Worm (Caenorhabditis elegans) whole organism, L4 larva: ENCODE data around the gene faxc-1.

Source experiments
- F37D6.2 ChIP-seq: sonication (generic microtip); optimal IDR thresholded peaks from 2 replicates; lab custom pipeline; 2016; ENCODE audit warnings: mild to moderate bottlenecking, missing genetic modification characterization, missing compliant biosample characterization
- R02D3.7 ChIP-seq: fragments of 150-350 bp; sonication (generic microtip); optimal IDR thresholded peaks from 3 replicates; lab custom pipeline; 2014; ENCODE audit warnings: missing biosample characterization, missing genetic modification characterization
- T26A8.4 ChIP-seq: fragments of 200-800 bp; sonication (Bioruptor generic); IDR thresholded peaks from 2 replicates; pipeline ENCODE4 v1.3.6; 2022; ENCODE audit warnings: missing genetic modification characterization, missing compliant biosample characterization
- Y5F2A.4 ChIP-seq: fragments of 200-800 bp; sonication (Bioruptor generic); optimal IDR thresholded peaks from 2 replicates; lab custom pipeline; 2018; ENCODE audit warnings: mild to moderate bottlenecking, missing genetic modification characterization, missing compliant biosample characterization
- ZK337.2 ChIP-seq: fragments of 200-800 bp; sonication (Bioruptor generic); IDR thresholded peaks from 2 replicates; pipeline ENCODE4 v1.3.6; 2022; ENCODE audit warnings: missing genetic modification reagents, missing genetic modification characterization, missing compliant biosample characterization
- aha-1 ChIP-seq: fragments of 150-350 bp; peaks from one replicate; lab custom pipeline; 2014; ENCODE audit warnings: missing biosample characterization, missing genetic modification characterization
- ama-1 ChIP-seq: fragments of 150-350 bp; optimal IDR thresholded peaks from 2 replicates; lab custom pipeline; 2014; ENCODE audit warnings: inconsistent platforms, mixed read lengths
- arid-1 ChIP-seq: fragments of 200-800 bp; sonication (Bioruptor generic); conservative IDR thresholded peaks from 2 replicates; pipeline ENCODE4 v1.3.6; 2022; ENCODE audit warnings: missing genetic modification reagents, missing genetic modification characterization, missing compliant biosample characterization
- ceh-20 ChIP-seq: fragments of 200-800 bp; sonication (Bioruptor generic); IDR thresholded peaks from 2 replicates; pipeline ENCODE4 v1.3.6; 2022; ENCODE audit warnings: missing genetic modification reagents, missing genetic modification characterization, missing compliant biosample characterization
- ceh-28 ChIP-seq: fragments of 150-350 bp; optimal IDR thresholded peaks from 2 replicates; lab custom pipeline; 2014; ENCODE audit warnings: missing biosample characterization, missing genetic modification reagents, missing genetic modification characterization
- ceh-62 ChIP-seq: sonication (generic microtip); optimal IDR thresholded peaks from 2 replicates; lab custom pipeline; 2017; ENCODE audit warnings: missing biosample characterization, missing genetic modification characterization
- daf-12 ChIP-seq: fragments of 150-350 bp; optimal IDR thresholded peaks from 2 replicates; lab custom pipeline; 2014; ENCODE audit warnings: missing biosample characterization, missing genetic modification reagents, missing genetic modification characterization
- daf-16 ChIP-seq, 3 experiments: sonication (generic microtip); optimal IDR thresholded peaks; 2 replicates each; lab custom pipeline; 2016 to 2017; ENCODE audit warnings: missing genetic modification characterization in 3 of 3, missing genetic modification reagents in 3 of 3, mild to moderate bottlenecking in 2 of 3, missing compliant biosample characterization in 2 of 3, missing biosample characterization in 1 of 3, moderate library complexity in 1 of 3
- dmd-6 ChIP-seq: fragments of 200-800 bp; sonication (Bioruptor generic); IDR thresholded peaks from 2 replicates; pipeline ENCODE4 v1.3.6; 2022; ENCODE audit warnings: missing genetic modification reagents, missing genetic modification characterization, missing compliant biosample characterization
- hlh-11 ChIP-seq: fragments of 200-800 bp; sonication (Bioruptor generic); optimal IDR thresholded peaks from 2 replicates; lab custom pipeline; 2018; ENCODE audit warnings: mild to moderate bottlenecking, missing genetic modification characterization, missing compliant biosample characterization
- hlh-30 ChIP-seq: sonication (generic microtip); optimal IDR thresholded peaks from 2 replicates; lab custom pipeline; 2017; ENCODE audit warnings: antibody characterized with exemption, mild to moderate bottlenecking, missing genetic modification characterization, missing compliant biosample characterization; ENCODE audit not compliant: insufficient read depth
- jun-1 ChIP-seq: fragments of 150-350 bp; optimal IDR thresholded peaks from 2 replicates; lab custom pipeline; 2014; ENCODE audit warnings: missing biosample characterization, missing genetic modification reagents, missing genetic modification characterization
- lim-7 ChIP-seq: fragments of 200-800 bp; sonication (Bioruptor generic); IDR thresholded peaks from 2 replicates; pipeline ENCODE4 v1.3.6; 2022; ENCODE audit warnings: missing genetic modification characterization, missing compliant biosample characterization
- lin-13 ChIP-seq: fragments of 150-350 bp; optimal IDR thresholded peaks from 2 replicates; lab custom pipeline; 2014; ENCODE audit warnings: missing biosample characterization, missing genetic modification reagents, missing genetic modification characterization
- lin-15B ChIP-seq: fragments of 150-350 bp; sonication (generic microtip); optimal IDR thresholded peaks from 3 replicates; lab custom pipeline; 2014; ENCODE audit warnings: missing biosample characterization, missing genetic modification characterization
- lin-39 ChIP-seq: fragments of 150-350 bp; optimal IDR thresholded peaks from 2 replicates; lab custom pipeline; 2014; ENCODE audit warnings: missing biosample characterization, missing genetic modification reagents, missing genetic modification characterization
- lir-3 ChIP-seq: sonication (generic microtip); optimal IDR thresholded peaks from 2 replicates; lab custom pipeline; 2016; ENCODE audit warnings: mild to moderate bottlenecking, missing genetic modification characterization, missing compliant biosample characterization
- madf-5 ChIP-seq, 2 experiments: fragments of 200-800 bp; sonication (Bioruptor generic); IDR thresholded peaks; 2 replicates each; pipeline ENCODE4 v1.3.6; 2022; ENCODE audit warnings: missing compliant biosample characterization in 2 of 2, missing genetic modification characterization in 2 of 2
- madf-9 ChIP-seq: fragments of 200-800 bp; sonication (Bioruptor generic); conservative IDR thresholded peaks from 2 replicates; pipeline ENCODE4 v1.3.6; 2022; ENCODE audit warnings: missing genetic modification reagents, missing genetic modification characterization, missing compliant biosample characterization
- mep-1 ChIP-seq: fragments of 150-350 bp; sonication (generic microtip); optimal IDR thresholded peaks from 3 replicates; lab custom pipeline; 2014; ENCODE audit warnings: missing biosample characterization, missing genetic modification characterization
- mes-2 ChIP-seq: sonication (generic microtip); optimal IDR thresholded peaks from 2 replicates; lab custom pipeline; 2016; ENCODE audit warnings: missing genotype, mild to moderate bottlenecking, missing genetic modification characterization, missing compliant biosample characterization; ENCODE audit not compliant: poor library complexity, severe bottlenecking
- mxl-3 ChIP-seq: fragments of 200-800 bp; sonication (Bioruptor generic); optimal IDR thresholded peaks from 2 replicates; lab custom pipeline; 2018; ENCODE audit warnings: mild to moderate bottlenecking, missing genetic modification characterization, missing compliant biosample characterization
- nhr-11 ChIP-seq: fragments of 150-350 bp; optimal IDR thresholded peaks from 2 replicates; lab custom pipeline; 2014; ENCODE audit warnings: missing biosample characterization, missing genetic modification characterization
- nhr-111 ChIP-seq: fragments of 200-800 bp; sonication (Bioruptor generic); optimal IDR thresholded peaks from 2 replicates; lab custom pipeline; 2018; ENCODE audit warnings: mild to moderate bottlenecking, missing genetic modification characterization, missing compliant biosample characterization
- nhr-237 ChIP-seq: sonication (generic microtip); optimal IDR thresholded peaks from 2 replicates; lab custom pipeline; 2017; ENCODE audit warnings: missing biosample characterization, missing genetic modification characterization
- nhr-28 ChIP-seq: fragments of 150-350 bp; optimal IDR thresholded peaks from 2 replicates; lab custom pipeline; 2014; ENCODE audit warnings: missing biosample characterization, missing genetic modification characterization
- nhr-42 ChIP-seq: fragments of 200-800 bp; sonication (Bioruptor generic); IDR thresholded peaks from 2 replicates; pipeline ENCODE4 v1.3.6; 2022; ENCODE audit warnings: missing genetic modification characterization, missing compliant biosample characterization
- nhr-48 ChIP-seq: sonication (generic microtip); optimal IDR thresholded peaks from 2 replicates; lab custom pipeline; 2016; ENCODE audit warnings: mild to moderate bottlenecking, missing genetic modification characterization, missing compliant biosample characterization
- nhr-6 ChIP-seq: fragments of 150-350 bp; optimal IDR thresholded peaks from 2 replicates; lab custom pipeline; 2014; ENCODE audit warnings: missing biosample characterization, missing genetic modification characterization
- nhr-77 ChIP-seq: fragments of 150-350 bp; optimal IDR thresholded peaks from 2 replicates; lab custom pipeline; 2014; ENCODE audit warnings: missing biosample characterization, missing genetic modification characterization
- pha-4 ChIP-seq, 2 experiments: fragments of 150-350 bp in 1 of 2; fragments of 200-800 bp in 1 of 2; sonication (Bioruptor generic) in 1 of 2; IDR thresholded peaks in 1 of 2; optimal IDR thresholded peaks in 1 of 2; 2 replicates each; pipeline versions ENCODE4 v1.3.6 to Lab custom; 2014 to 2022; ENCODE audit warnings: missing genetic modification characterization in 2 of 2, missing genetic modification reagents in 2 of 2, missing biosample characterization in 1 of 2, missing compliant biosample characterization in 1 of 2
- pqm-1 ChIP-seq: sonication (generic microtip); optimal IDR thresholded peaks from 2 replicates; lab custom pipeline; 2017; ENCODE audit warnings: missing biosample characterization, missing genetic modification characterization
- rbr-2 ChIP-seq: sonication (generic microtip); optimal IDR thresholded peaks from 2 replicates; lab custom pipeline; 2016; ENCODE audit warnings: missing genotype, missing genetic modification characterization, missing compliant biosample characterization
- saeg-2 ChIP-seq: fragments of 200-800 bp; sonication (Bioruptor generic); IDR thresholded peaks from 2 replicates; pipeline ENCODE4 v1.3.6; 2022; ENCODE audit warnings: missing genetic modification reagents, missing genetic modification characterization, missing compliant biosample characterization
- sdz-12 ChIP-seq: fragments of 200-800 bp; sonication (Bioruptor generic); optimal IDR thresholded peaks from 2 replicates; lab custom pipeline; 2018; ENCODE audit warnings: mild to moderate bottlenecking, missing genetic modification characterization, missing compliant biosample characterization
- set-16 ChIP-seq: fragments of 200-800 bp; sonication (Bioruptor generic); IDR thresholded peaks from 2 replicates; pipeline ENCODE4 v1.3.6; 2022; ENCODE audit warnings: missing genetic modification reagents, missing genetic modification characterization, missing compliant biosample characterization
- spr-1 ChIP-seq: sonication (generic microtip); optimal IDR thresholded peaks from 2 replicates; lab custom pipeline; 2016; ENCODE audit warnings: mild to moderate bottlenecking, missing genetic modification characterization, missing compliant biosample characterization
- spr-3 ChIP-seq: fragments of 200-800 bp; sonication (Bioruptor generic); optimal IDR thresholded peaks from 2 replicates; lab custom pipeline; 2018; ENCODE audit warnings: mild to moderate bottlenecking, missing genetic modification characterization, missing compliant biosample characterization
- tag-97 ChIP-seq: fragments of 200-800 bp; sonication (Bioruptor generic); IDR thresholded peaks from 2 replicates; pipeline ENCODE4 v1.3.6; 2022; ENCODE audit warnings: missing genetic modification characterization, missing compliant biosample characterization
- tra-1 ChIP-seq: fragments of 200-800 bp; sonication (Bioruptor generic); IDR thresholded peaks from 2 replicates; pipeline ENCODE4 v1.3.6; 2022; ENCODE audit warnings: missing genetic modification reagents, missing genetic modification characterization, missing compliant biosample characterization
- unc-130 ChIP-seq: sonication (generic microtip); optimal IDR thresholded peaks from 2 replicates; lab custom pipeline; 2016; ENCODE audit warnings: missing genetic modification reagents, missing genetic modification characterization, missing compliant biosample characterization
- unc-39 ChIP-seq: sonication (generic microtip); optimal IDR thresholded peaks from 2 replicates; lab custom pipeline; 2017; ENCODE audit warnings: missing biosample characterization, missing genetic modification characterization
- unc-62 ChIP-seq, 3 experiments: fragments of 150-350 bp in 1 of 3; sonication (generic microtip); optimal IDR thresholded peaks in 2 of 3; peaks in 1 of 3; 1 replicate in 1 of 3; 2 replicates in 2 of 3; lab custom pipeline; 2014 to 2017; ENCODE audit warnings: missing biosample characterization in 3 of 3, missing genetic modification characterization in 3 of 3, missing genetic modification reagents in 3 of 3, missing genotype in 1 of 3
- vab-7 ChIP-seq: fragments of 200-800 bp; sonication (Bioruptor generic); IDR thresholded peaks from 2 replicates; pipeline ENCODE4 v1.3.6; 2022; ENCODE audit warnings: missing genetic modification reagents, missing genetic modification characterization, missing compliant biosample characterization
- zfp-2 ChIP-seq: sonication (generic microtip); optimal IDR thresholded peaks from 2 replicates; lab custom pipeline; 2016; ENCODE audit warnings: mild to moderate bottlenecking, missing genetic modification characterization, missing compliant biosample characterization

faxc-1 gene

ce11 chrII:12222524-12222923, 41.5 kb upstream of the faxc-1 start (continued):
- TF ChIP-seq madf-5 (GFP tag; IDR thresholded peaks at IDR 0.05; lab: Robert Waterston, UW) (no peak), zfp-2 (no peak), nhr-237 (tag; lab: Kevin White, UChicago) (no peak), nhr-77 (tag; lab: Kevin White, UChicago) (peak; percentile 46), jun-1 (tag; lab: Kevin White, UChicago) (peak; percentile 25), mes-2 (tag; lab: Kevin White, UChicago) (peak; percentile 58), Y5F2A.4 (GFP tag; lab: Kevin White, UChicago) (no peak), mxl-3 (GFP tag; lab: Kevin White, UChicago) (peak; percentile 85), ceh-62 (tag; lab: Kevin White, UChicago) (no peak), hlh-11 (tag; lab: Kevin White, UChicago) (peak; percentile 84), nhr-11 (tag; lab: Kevin White, UChicago) (peak; percentile 70), ceh-20 (GFP tag; lab: Robert Waterston, UW) (peak; percentile 58; the same call in 1 of the 2 replicates), lir-3 (no peak), aha-1 (tag; lab: Kevin White, UChicago) (peak; percentile 98), unc-130 (GFP tag; lab: Kevin White, UChicago) (no peak), ceh-28 (tag; lab: Kevin White, UChicago) (peak; percentile 65), nhr-111 (GFP tag; lab: Kevin White, UChicago) (no peak), daf-12 (tag; lab: Kevin White, UChicago) (no peak), spr-1 (tag; lab: Kevin White, UChicago) (peak; percentile 2), mep-1 (peak; percentile 89), ama-1 (no peak), set-16 (peak; percentile 87), daf-16 (GFP tag; optimal IDR thresholded peaks at IDR 0.05; lab: Kevin White, UChicago) (peak in 1 of 2 experiments; percentile 37), daf-16 (tag; optimal IDR thresholded peaks at IDR 0.05; lab: Kevin White, UChicago) (peak; percentile 2), lin-13 (peak; percentile 54), hlh-30 (tag; lab: Kevin White, UChicago) (peak; percentile 89), pqm-1 (tag; lab: Kevin White, UChicago) (no peak), spr-3 (GFP tag; lab: Kevin White, UChicago) (peak; percentile 61), nhr-42 (no peak; the same call in 1 of the 2 replicates), arid-1 (GFP tag; lab: Robert Waterston, UW) (peak; percentile 57), unc-39 (no peak), unc-62 (GFP tag; optimal IDR thresholded peaks at IDR 0.05 in 1 of 2; lab: Kevin White, UChicago) (peak in 1 of 2 experiments; percentile 97), unc-62 (tag; optimal IDR thresholded peaks at IDR 0.05; lab: Kevin White, UChicago) (no peak), dmd-6 (GFP tag; lab: Robert Waterston, UW) (peak; percentile 52), vab-7 (GFP tag; lab: Robert Waterston, UW) (no peak; the same call in 1 of the 2 replicates), R02D3.7 (tag; lab: Kevin White, UChicago) (no peak), madf-9 (GFP tag; lab: Robert Waterston, UW) (peak; percentile 29; the same call in 1 of the 2 replicates), nhr-6 (tag; lab: Kevin White, UChicago) (no peak), nhr-48 (peak; percentile 41), rbr-2 (peak; percentile 92), saeg-2 (GFP tag; lab: Robert Waterston, UW) (no peak), sdz-12 (no peak), T26A8.4 (GFP tag; lab: Robert Waterston, UW) (no peak), pha-4 (GFP tag; IDR thresholded peaks at IDR 0.05; lab: Robert Waterston, UW) (0 out of 2 replicates have a peak, but pooled peaks have one; percentile 33), pha-4 (tag; optimal IDR thresholded peaks at IDR 0.05; lab: Kevin White, UChicago) (no peak), F37D6.2 (tag; lab: Kevin White, UChicago) (peak; percentile 67), nhr-28 (tag; lab: Kevin White, UChicago) (peak; percentile 53), tag-97 (no peak), tra-1 (GFP tag; lab: Robert Waterston, UW) (no peak), lin-39 (tag; lab: Kevin White, UChicago) (no peak), lim-7 (GFP tag; lab: Robert Waterston, UW) (0 out of 2 replicates have a peak, but pooled peaks have one; percentile 12), ZK337.2 (GFP tag; lab: Robert Waterston, UW) (no peak), lin-15B (peak; percentile 42)
